Fruit fly (Drosophila melanogaster): ENCODE measurements around the gene CG10324.

- no peak for TF ChIP-seq lola (GFP tag; optimal IDR thresholded peaks at IDR 0.05)
- TF ChIP-seq usp (GFP tag; optimal IDR thresholded peaks at IDR 0.05) = no peak
- TF ChIP-seq pan (optimal IDR thresholded peaks at IDR 0.05) = no peak
- TF ChIP-seq Hr83 (GFP tag; optimal IDR thresholded peaks at IDR 0.05; ENCODE audit: poor library complexity, severe bottlenecking) = no peak
- no peak for TF ChIP-seq h (GFP tag; optimal IDR thresholded peaks at IDR 0.05)
- TF ChIP-seq Rel (GFP tag; optimal IDR thresholded peaks at IDR 0.05) = no peak
- no peak for TF ChIP-seq Rel (tag; optimal IDR thresholded peaks at IDR 0.05)
These were observed 31.8 kb downstream of the CG10324 start, which contains the start of gene CG17562 for dm6 chr3R:16615009-16615408.

Data from whole organism, wandering third instar larva.